Fruit fly (Drosophila melanogaster) whole organism, embryonic: ENCODE measurements around the gene CG31627.

Experiments
- Aef1 ChIP-seq: fragments of 200-800 bp; sonication (Bioruptor generic); IDR thresholded peaks from 3 replicates; pipeline ENCODE4 v1.3.6; 2022; ENCODE audit warnings: missing biosample characterization, missing genetic modification characterization
- Antp ChIP-seq: fragments of 200-800 bp; sonication (Bioruptor generic); optimal IDR thresholded peaks from 3 replicates; lab custom pipeline; 2016; ENCODE audit warnings: missing biosample characterization, missing genetic modification characterization
- Atf3 ChIP-seq: fragments of 200-800 bp; sonication (Bioruptor generic); optimal IDR thresholded peaks from 3 replicates; lab custom pipeline; 2016; ENCODE audit warnings: missing biosample characterization, missing genetic modification characterization
- Atf6 ChIP-seq: fragments of 200-800 bp; sonication (Bioruptor generic); IDR thresholded peaks from 2 replicates; pipeline ENCODE4 v1.3.6; 2022; ENCODE audit warnings: missing biosample characterization, missing genetic modification characterization
- B-H2 ChIP-seq: fragments of 200-800 bp; sonication (Bioruptor generic); optimal IDR thresholded peaks from 2 replicates; lab custom pipeline; 2018; ENCODE audit warnings: missing biosample characterization, mild to moderate bottlenecking, missing genetic modification characterization
- CG10209 ChIP-seq: fragments of 200-800 bp; sonication (Bioruptor generic); optimal IDR thresholded peaks from 3 replicates; lab custom pipeline; 2017; ENCODE audit warnings: missing biosample characterization, mild to moderate bottlenecking, missing genetic modification characterization, missing genetic modification reagents
- CG11560 ChIP-seq: fragments of 200-800 bp; sonication (Bioruptor generic); IDR thresholded peaks from 3 replicates; pipeline ENCODE4 v1.3.6; 2022; ENCODE audit warnings: missing biosample characterization, missing genetic modification characterization
- CG15269 ChIP-seq: fragments of 200-800 bp; sonication (Bioruptor generic); optimal IDR thresholded peaks from 2 replicates; lab custom pipeline; 2018; ENCODE audit warnings: missing biosample characterization, mild to moderate bottlenecking, missing genetic modification characterization, moderate library complexity
- CG15601 ChIP-seq: fragments of 200-800 bp; sonication (Bioruptor generic); optimal IDR thresholded peaks from 3 replicates; lab custom pipeline; 2019; ENCODE audit warnings: missing biosample characterization, mild to moderate bottlenecking, missing genetic modification characterization, moderate library complexity
- CG17328 ChIP-seq: fragments of 200-800 bp; sonication (Bioruptor generic); IDR thresholded peaks from 2 replicates; pipeline ENCODE4 v1.3.6; 2022; ENCODE audit warnings: missing biosample characterization, missing genetic modification characterization
- CG17912 ChIP-seq: fragments of 200-800 bp; sonication (Bioruptor generic); optimal IDR thresholded peaks from 2 replicates; lab custom pipeline; 2018; ENCODE audit warnings: missing biosample characterization, mild to moderate bottlenecking, missing genetic modification characterization
- CG2678 ChIP-seq: fragments of 200-800 bp; sonication (Bioruptor generic); optimal IDR thresholded peaks from 3 replicates; lab custom pipeline; 2019; ENCODE audit warnings: missing biosample characterization, mild to moderate bottlenecking, missing genetic modification characterization, moderate library complexity
- CG2889 ChIP-seq: fragments of 200-800 bp; sonication (Bioruptor generic); IDR thresholded peaks from 3 replicates; pipeline ENCODE4 v1.3.6; 2022; ENCODE audit warnings: missing biosample characterization, missing genetic modification characterization
- CG31224 ChIP-seq: fragments of 200-800 bp; sonication (Bioruptor generic); IDR thresholded peaks from 2 replicates; pipeline ENCODE4 v1.3.6; 2022; ENCODE audit warnings: missing biosample characterization, missing genetic modification characterization
- CG33557 ChIP-seq: fragments of 200-800 bp; sonication (Bioruptor generic); optimal IDR thresholded peaks from 2 replicates; lab custom pipeline; 2019; ENCODE audit warnings: missing biosample characterization, mild to moderate bottlenecking, missing genetic modification characterization, moderate library complexity
- CG34422 ChIP-seq: fragments of 200-800 bp; sonication (Bioruptor generic); IDR thresholded peaks from 3 replicates; pipeline ENCODE4 v1.3.6; 2022; ENCODE audit warnings: missing biosample characterization, missing genetic modification characterization
- CG3838 ChIP-seq: fragments of 200-800 bp; sonication (Bioruptor generic); optimal IDR thresholded peaks from 3 replicates; lab custom pipeline; 2016; ENCODE audit warnings: missing biosample characterization, missing genetic modification characterization
- CG3847 ChIP-seq: fragments of 200-800 bp; sonication (Bioruptor generic); IDR thresholded peaks from 2 replicates; pipeline ENCODE4 v1.3.6; 2022; ENCODE audit warnings: missing biosample characterization, missing genetic modification characterization
- CG42726 ChIP-seq: fragments of 200-800 bp; sonication (Bioruptor generic); IDR thresholded peaks from 2 replicates; pipeline ENCODE4 v1.3.6; 2022; ENCODE audit warnings: missing biosample characterization, missing genetic modification characterization; ENCODE audit not compliant: partially characterized antibody
- CG6765 ChIP-seq: fragments of 200-800 bp; sonication (Bioruptor generic); optimal IDR thresholded peaks from 3 replicates; lab custom pipeline; 2017; ENCODE audit warnings: missing biosample characterization, mild to moderate bottlenecking, missing genetic modification characterization
- CG6791 ChIP-seq: fragments of 200-800 bp; sonication (Bioruptor generic); IDR thresholded peaks from 3 replicates; pipeline ENCODE4 v1.3.6; 2022; ENCODE audit warnings: missing biosample characterization, missing genetic modification characterization; ENCODE audit not compliant: partially characterized antibody
- CG8924 ChIP-seq: fragments of 200-800 bp; optimal IDR thresholded peaks from 3 replicates; lab custom pipeline; 2019; ENCODE audit warnings: missing biosample characterization, mild to moderate bottlenecking, missing genetic modification characterization, moderate library complexity
- D19B ChIP-seq: fragments of 200-800 bp; sonication (Bioruptor generic); optimal IDR thresholded peaks from 2 replicates; lab custom pipeline; 2017; ENCODE audit warnings: missing biosample characterization, mild to moderate bottlenecking, missing genetic modification characterization
- E2f1 ChIP-seq: fragments of 200-800 bp; sonication (Bioruptor generic); IDR thresholded peaks from 2 replicates; pipeline ENCODE4 v1.3.6; 2022; ENCODE audit warnings: missing biosample characterization, missing genetic modification characterization
- Eip74EF ChIP-seq, 2 experiments: fragments of 200-800 bp in 1 of 2; fragments of >200 bp in 1 of 2; sonication (Bioruptor generic) in 1 of 2; optimal IDR thresholded peaks; 2 replicates each; lab custom pipeline; 2017 to 2019; ENCODE audit warnings: missing biosample characterization in 2 of 2, missing genetic modification characterization in 2 of 2, mild to moderate bottlenecking in 1 of 2, moderate library complexity in 1 of 2
- Elba2 ChIP-seq: fragments of 200-800 bp; sonication (Bioruptor generic); optimal IDR thresholded peaks from 3 replicates; lab custom pipeline; 2016; ENCODE audit warnings: missing biosample characterization, missing genetic modification characterization
- Hmr ChIP-seq: fragments of 200-800 bp; sonication (Bioruptor generic); optimal IDR thresholded peaks from 3 replicates; lab custom pipeline; 2017; ENCODE audit warnings: mild to moderate bottlenecking, missing biosample characterization, missing genetic modification reagents, missing genetic modification characterization
- Jarid2 ChIP-seq: fragments of 200-800 bp; sonication (Bioruptor generic); optimal IDR thresholded peaks from 3 replicates; lab custom pipeline; 2017; ENCODE audit warnings: mild to moderate bottlenecking, missing biosample characterization, missing genetic modification reagents, missing genetic modification characterization
- Lpt ChIP-seq: fragments of >200 bp; optimal IDR thresholded peaks from 2 replicates; lab custom pipeline; 2018; ENCODE audit warnings: missing biosample characterization, missing genetic modification characterization
- Mad ChIP-seq: fragments of 200-800 bp; sonication (Bioruptor generic); optimal IDR thresholded peaks from 2 replicates; lab custom pipeline; 2016; ENCODE audit warnings: missing biosample characterization, missing genetic modification characterization
- Med ChIP-seq: fragments of 200-800 bp; sonication (Bioruptor generic); peaks from one replicate; lab custom pipeline; 2016; ENCODE audit warnings: missing biosample characterization, missing genetic modification characterization, mild to moderate bottlenecking, inconsistent platforms, moderate library complexity
- Nf-YC ChIP-seq: fragments of 200-800 bp; optimal IDR thresholded peaks from 3 replicates; lab custom pipeline; 2019; ENCODE audit warnings: missing biosample characterization, mild to moderate bottlenecking, missing genetic modification characterization, moderate library complexity
- Opbp ChIP-seq: fragments of 200-800 bp; sonication (Bioruptor generic); IDR thresholded peaks from 3 replicates; pipeline ENCODE4 v1.3.6; 2022; ENCODE audit warnings: missing biosample characterization, missing genetic modification characterization; ENCODE audit not compliant: partially characterized antibody
- Spps ChIP-seq: fragments of 200-800 bp; sonication (Bioruptor generic); optimal IDR thresholded peaks from 2 replicates; lab custom pipeline; 2018; ENCODE audit warnings: missing biosample characterization, mild to moderate bottlenecking, missing genetic modification characterization
- Ssrp ChIP-seq: fragments of 200-800 bp; sonication (Bioruptor generic); optimal IDR thresholded peaks from 2 replicates; lab custom pipeline; 2018; ENCODE audit warnings: missing biosample characterization, mild to moderate bottlenecking, missing genetic modification characterization, moderate library complexity
- Trl ChIP-seq, 3 experiments: fragments of >200 bp in 2 of 3; fragments of 200-800 bp in 1 of 3; sonication (Bioruptor generic) in 1 of 3; optimal IDR thresholded peaks; 2 replicates in 1 of 3; 3 replicates in 2 of 3; lab custom pipeline; 2016 to 2017; ENCODE audit warnings: missing biosample characterization in 1 of 3, missing genetic modification characterization in 1 of 3
- amos ChIP-seq: fragments of 200-800 bp; sonication (Bioruptor generic); IDR thresholded peaks from 2 replicates; pipeline ENCODE4 v1.3.6; 2022; ENCODE audit warnings: missing biosample characterization, missing genetic modification characterization; ENCODE audit not compliant: partially characterized antibody
- ap ChIP-seq: fragments of 200-800 bp; sonication (Bioruptor generic); IDR thresholded peaks from 2 replicates; pipeline ENCODE4 v1.3.6; 2022; ENCODE audit warnings: missing biosample characterization, missing genetic modification characterization
- corto ChIP-seq: fragments of 200-800 bp; sonication (Bioruptor generic); optimal IDR thresholded peaks from 2 replicates; lab custom pipeline; 2016; ENCODE audit warnings: missing biosample characterization, mild to moderate bottlenecking, missing genetic modification characterization, moderate library complexity
- dysf ChIP-seq: fragments of 200-800 bp; sonication (Bioruptor generic); IDR thresholded peaks from 3 replicates; pipeline ENCODE4 v1.3.6; 2022; ENCODE audit warnings: missing biosample characterization, missing genetic modification characterization
- emc ChIP-seq: fragments of 200-800 bp; sonication (Bioruptor generic); optimal IDR thresholded peaks from 2 replicates; lab custom pipeline; 2016; ENCODE audit warnings: missing biosample characterization, missing genetic modification characterization
- fd96Cb ChIP-seq: fragments of 200-800 bp; sonication (Bioruptor generic); optimal IDR thresholded peaks from 2 replicates; lab custom pipeline; 2018; ENCODE audit warnings: missing biosample characterization, mild to moderate bottlenecking, missing genetic modification characterization, moderate library complexity
- lab ChIP-seq: fragments of 200-800 bp; sonication (Bioruptor generic); optimal IDR thresholded peaks from 3 replicates; lab custom pipeline; 2017; ENCODE audit warnings: missing biosample characterization, missing genetic modification characterization, mild to moderate bottlenecking, moderate library complexity, missing genetic modification reagents
- nerfin-1 ChIP-seq: fragments of 200-800 bp; sonication (Bioruptor generic); optimal IDR thresholded peaks from 3 replicates; lab custom pipeline; 2019; ENCODE audit warnings: missing biosample characterization, mild to moderate bottlenecking, missing genetic modification characterization, moderate library complexity
- phol ChIP-seq: fragments of 200-800 bp; sonication (Bioruptor generic); optimal IDR thresholded peaks from 3 replicates; lab custom pipeline; 2018; ENCODE audit warnings: missing biosample characterization, mild to moderate bottlenecking, missing genetic modification characterization, moderate library complexity
- pros ChIP-seq: fragments of 200-800 bp; sonication (Bioruptor generic); optimal IDR thresholded peaks from 3 replicates; lab custom pipeline; 2019; ENCODE audit warnings: missing biosample characterization, mild to moderate bottlenecking, missing genetic modification characterization, moderate library complexity
- ranshi ChIP-seq: fragments of 200-800 bp; sonication (Bioruptor generic); IDR thresholded peaks from 2 replicates; pipeline ENCODE4 v1.3.6; 2022; ENCODE audit warnings: missing biosample characterization, missing genetic modification characterization
- sens-2 ChIP-seq: fragments of 200-800 bp; sonication (Bioruptor generic); IDR thresholded peaks from 2 replicates; pipeline ENCODE4 v1.3.6; 2022; ENCODE audit warnings: missing biosample characterization, missing genetic modification characterization
- slbo ChIP-seq: fragments of 200-800 bp; sonication (Bioruptor generic); IDR thresholded peaks from 2 replicates; pipeline ENCODE4 v1.3.6; 2022; ENCODE audit warnings: missing biosample characterization, missing genetic modification characterization
- tup ChIP-seq: fragments of 200-800 bp; sonication (Bioruptor generic); optimal IDR thresholded peaks from 2 replicates; lab custom pipeline; 2016; ENCODE audit warnings: missing biosample characterization, mild to moderate bottlenecking, missing genetic modification characterization, moderate library complexity

Gene CG31627

dm6 chr2L:21221114-21221578 is 48.1 kb downstream of the CG31627 start, which contains the start of gene CG8677 (continued):
- no peak for TF ChIP-seq CG3838 (GFP tag; lab: Kevin White, UChicago)
- no peak for TF ChIP-seq CG17912 (GFP tag; lab: Kevin White, UChicago)
- TF ChIP-seq E2f1 (GFP tag; lab: Robert Waterston, UW) = no peak
- no peak for TF ChIP-seq pros (GFP tag; lab: Kevin White, UChicago)
- TF ChIP-seq corto = no peak
- no peak for TF ChIP-seq Nf-YC
- no peak for TF ChIP-seq dysf (GFP tag; lab: Robert Waterston, UW)
- TF ChIP-seq Med = peak; percentile 64
- no peak for TF ChIP-seq emc (GFP tag; lab: Kevin White, UChicago)
- no peak for TF ChIP-seq CG11560 (tag; lab: Robert Waterston, UW)
- no peak for TF ChIP-seq fd96Cb (tag; lab: Kevin White, UChicago)
- TF ChIP-seq Aef1 = no peak
- TF ChIP-seq lab (GFP tag; lab: Kevin White, UChicago) = no peak
- no peak for TF ChIP-seq tup (GFP tag; lab: Kevin White, UChicago)
- no peak for TF ChIP-seq CG33557
- TF ChIP-seq Lpt (GFP tag; lab: Kevin White, UChicago) = no peak
- no peak for TF ChIP-seq CG6765 (GFP tag; lab: Kevin White, UChicago)
- no peak for TF ChIP-seq CG8924 (tag; lab: Kevin White, UChicago)
- no peak for TF ChIP-seq Hmr (GFP tag; lab: Kevin White, UChicago)
- no peak for TF ChIP-seq Mad (GFP tag; lab: Kevin White, UChicago)
- TF ChIP-seq CG15601 (tag; lab: Kevin White, UChicago) = no peak
- no peak for TF ChIP-seq CG10209 (GFP tag; lab: Kevin White, UChicago)
- TF ChIP-seq CG2889 (GFP tag; lab: Robert Waterston, UW) = no peak
- peak; percentile 65; the same call in 2 of the 3 replicates for TF ChIP-seq CG34422
- peak; percentile 29 for TF ChIP-seq Elba2 (GFP tag; lab: Kevin White, UChicago)
- no peak for TF ChIP-seq Atf3
- peak; percentile 56; the same call in 1 of the 2 replicates for TF ChIP-seq CG3847 (GFP tag; lab: Robert Waterston, UW)
- TF ChIP-seq CG31224 = no peak
- TF ChIP-seq Opbp (GFP tag; lab: Robert Waterston, UW) = 0 out of 3 replicates have a peak, but pooled peaks have one; percentile 40
- TF ChIP-seq sens-2 (GFP tag; lab: Robert Waterston, UW) = no peak
- peak; percentile 16; the same call in 1 of the 2 replicates for TF ChIP-seq slbo
- peak; percentile 51; the same call in 2 of the 3 replicates for TF ChIP-seq CG6791 (GFP tag; lab: Robert Waterston, UW)
- no peak for TF ChIP-seq Antp (GFP tag; lab: Kevin White, UChicago)
- no peak for TF ChIP-seq ap
- no peak for TF ChIP-seq Spps
- TF ChIP-seq Eip74EF (GFP tag; optimal IDR thresholded peaks at IDR 0.05; lab: Kevin White, UChicago) = no peak
- TF ChIP-seq Ssrp (tag; lab: Kevin White, UChicago) = no peak
- no peak for TF ChIP-seq CG42726 (GFP tag; lab: Robert Waterston, UW)
- TF ChIP-seq CG2678 (tag; lab: Kevin White, UChicago) = no peak
- no peak for TF ChIP-seq Jarid2 (GFP tag; lab: Kevin White, UChicago)
- peak; percentile 46; the same call in 1 of the 2 replicates for TF ChIP-seq amos
- no peak for TF ChIP-seq ranshi
- TF ChIP-seq nerfin-1 (tag; lab: Kevin White, UChicago) = no peak
- peak; percentile 90 for TF ChIP-seq phol (tag; lab: Kevin White, UChicago)
- no peak for TF ChIP-seq CG17328 (GFP tag; lab: Robert Waterston, UW)
- no peak for TF ChIP-seq B-H2 (GFP tag; lab: Kevin White, UChicago)
- TF ChIP-seq Atf6 (GFP tag; lab: Robert Waterston, UW) = no peak
- no peak for TF ChIP-seq CG15269
- TF ChIP-seq D19B (GFP tag; lab: Kevin White, UChicago) = no peak
- no peak for TF ChIP-seq Trl (optimal IDR thresholded peaks at IDR 0.05; lab: Kevin White, UChicago)
- no peak for TF ChIP-seq Trl (GFP tag; optimal IDR thresholded peaks at IDR 0.05; lab: Kevin White, UChicago)
